Fruit fly (Drosophila melanogaster) whole organism, embryonic: ENCODE results near the gene mwh.

Source experiments
- CG10267 ChIP-seq: fragments of 200-800 bp; sonication (Bioruptor generic); optimal IDR thresholded peaks from 2 replicates; lab custom pipeline; 2018; ENCODE audit warnings: missing biosample characterization, mild to moderate bottlenecking, missing genetic modification characterization, moderate library complexity
- CG10565 ChIP-seq: fragments of 200-800 bp; sonication (Bioruptor generic); optimal IDR thresholded peaks from 3 replicates; lab custom pipeline; 2016; ENCODE audit warnings: missing biosample characterization, mild to moderate bottlenecking, missing genetic modification characterization
- CG10654 ChIP-seq: fragments of 200-800 bp; sonication (Bioruptor generic); optimal IDR thresholded peaks from 2 replicates; lab custom pipeline; 2016; ENCODE audit warnings: missing biosample characterization, missing genetic modification characterization
- CG11504 ChIP-seq: fragments of 200-800 bp; sonication (Bioruptor generic); optimal IDR thresholded peaks from 3 replicates; lab custom pipeline; 2019; ENCODE audit warnings: missing biosample characterization, mild to moderate bottlenecking, missing genetic modification characterization, moderate library complexity
- CG12299 ChIP-seq: fragments of 200-800 bp; sonication (Bioruptor generic); optimal IDR thresholded peaks from 2 replicates; lab custom pipeline; 2018; ENCODE audit warnings: missing biosample characterization, mild to moderate bottlenecking, missing genetic modification characterization
- CG12942 ChIP-seq: fragments of 200-800 bp; sonication (Bioruptor generic); optimal IDR thresholded peaks from 3 replicates; lab custom pipeline; 2016; ENCODE audit warnings: missing biosample characterization, missing genetic modification characterization
- CG13624 ChIP-seq: fragments of 200-800 bp; sonication (Bioruptor generic); optimal IDR thresholded peaks from 2 replicates; lab custom pipeline; 2016; ENCODE audit warnings: missing biosample characterization, missing genetic modification characterization
- CG15011 ChIP-seq: fragments of 200-800 bp; sonication (Bioruptor generic); optimal IDR thresholded peaks from 3 replicates; lab custom pipeline; 2018; ENCODE audit warnings: missing biosample characterization, mild to moderate bottlenecking, missing genetic modification characterization
- CG15269 ChIP-seq: fragments of 200-800 bp; sonication (Bioruptor generic); optimal IDR thresholded peaks from 2 replicates; lab custom pipeline; 2018; ENCODE audit warnings: missing biosample characterization, mild to moderate bottlenecking, missing genetic modification characterization, moderate library complexity
- CG1647 ChIP-seq: fragments of 200-800 bp; sonication (Bioruptor generic); optimal IDR thresholded peaks from 3 replicates; lab custom pipeline; 2016; ENCODE audit warnings: missing biosample characterization, missing genetic modification characterization
- CG17359 ChIP-seq: fragments of 200-800 bp; sonication (Bioruptor generic); optimal IDR thresholded peaks from 3 replicates; lab custom pipeline; 2018; ENCODE audit warnings: missing biosample characterization, mild to moderate bottlenecking, missing genetic modification characterization, moderate library complexity
- CG2120 ChIP-seq: fragments of 200-800 bp; sonication (Bioruptor generic); optimal IDR thresholded peaks from 3 replicates; lab custom pipeline; 2016; ENCODE audit warnings: missing biosample characterization, missing genetic modification characterization
- CG3281 ChIP-seq: fragments of 200-800 bp; sonication (Bioruptor generic); optimal IDR thresholded peaks from 3 replicates; lab custom pipeline; 2017; ENCODE audit warnings: missing biosample characterization, mild to moderate bottlenecking, missing genetic modification characterization
- CG4617 ChIP-seq: fragments of 200-800 bp; sonication (Bioruptor generic); optimal IDR thresholded peaks from 3 replicates; lab custom pipeline; 2016; ENCODE audit warnings: missing biosample characterization, missing genetic modification characterization, borderline replicate concordance
- CG4820 ChIP-seq: fragments of 200-800 bp; sonication (Bioruptor generic); optimal IDR thresholded peaks from 3 replicates; lab custom pipeline; 2016; ENCODE audit warnings: missing biosample characterization, missing genetic modification characterization
- CG6654 ChIP-seq: fragments of 200-800 bp; sonication (Bioruptor generic); optimal IDR thresholded peaks from 2 replicates; lab custom pipeline; 2017; ENCODE audit warnings: missing biosample characterization, mild to moderate bottlenecking, missing genetic modification characterization
- CG8281 ChIP-seq: fragments of 200-800 bp; sonication (Bioruptor generic); optimal IDR thresholded peaks from 2 replicates; lab custom pipeline; 2018; ENCODE audit warnings: missing biosample characterization, mild to moderate bottlenecking, missing genetic modification characterization, moderate library complexity
- CG9932 ChIP-seq: fragments of 200-800 bp; sonication (Bioruptor generic); IDR thresholded peaks from 2 replicates; pipeline ENCODE4 v1.3.6; 2022; ENCODE audit warnings: missing biosample characterization, missing genetic modification characterization
- D19B ChIP-seq: fragments of 200-800 bp; sonication (Bioruptor generic); optimal IDR thresholded peaks from 2 replicates; lab custom pipeline; 2017; ENCODE audit warnings: missing biosample characterization, mild to moderate bottlenecking, missing genetic modification characterization
- Dref ChIP-seq: fragments of 200-800 bp; sonication (Bioruptor generic); IDR thresholded peaks from 2 replicates; pipeline ENCODE4 v1.3.6; 2022; ENCODE audit warnings: missing biosample characterization, missing genetic modification characterization
- Hmr ChIP-seq: fragments of 200-800 bp; sonication (Bioruptor generic); optimal IDR thresholded peaks from 3 replicates; lab custom pipeline; 2017; ENCODE audit warnings: mild to moderate bottlenecking, missing biosample characterization, missing genetic modification reagents, missing genetic modification characterization
- Hr3 ChIP-seq: fragments of 200-800 bp; sonication (Bioruptor generic); optimal IDR thresholded peaks from 3 replicates; lab custom pipeline; 2016; ENCODE audit warnings: missing biosample characterization, missing genetic modification characterization
- Pdp1 ChIP-seq, 2 experiments: fragments of 200-800 bp; sonication (Bioruptor generic); optimal IDR thresholded peaks; 3 replicates each; lab custom pipeline; 2016; ENCODE audit warnings: missing biosample characterization in 2 of 2, missing genetic modification characterization in 2 of 2, mild to moderate bottlenecking in 1 of 2, moderate library complexity in 1 of 2
- Sry-β ChIP-seq: fragments of 200-800 bp; sonication (Bioruptor generic); optimal IDR thresholded peaks from 2 replicates; lab custom pipeline; 2018; ENCODE audit warnings: missing biosample characterization, mild to moderate bottlenecking, missing genetic modification characterization, moderate library complexity
- Vsx1 ChIP-seq: fragments of 200-800 bp; sonication (Bioruptor generic); optimal IDR thresholded peaks from 2 replicates; lab custom pipeline; 2017; ENCODE audit warnings: missing biosample characterization, mild to moderate bottlenecking, missing genetic modification characterization, missing genetic modification reagents
- al ChIP-seq: fragments of 200-800 bp; sonication (Bioruptor generic); IDR thresholded peaks from 2 replicates; pipeline ENCODE4 v1.3.6; 2022; ENCODE audit warnings: missing biosample characterization, missing genetic modification characterization
- aop ChIP-seq: fragments of 200-800 bp; sonication (Bioruptor generic); IDR thresholded peaks from 2 replicates; pipeline ENCODE4 v1.3.6; 2022; ENCODE audit warnings: missing biosample characterization, missing genetic modification characterization
- az2 ChIP-seq: fragments of 200-800 bp; sonication (Bioruptor generic); optimal IDR thresholded peaks from 3 replicates; lab custom pipeline; 2016; ENCODE audit warnings: missing biosample characterization, missing genetic modification characterization
- chinmo ChIP-seq: fragments of 200-800 bp; sonication (Bioruptor generic); IDR thresholded peaks from 4 replicates; pipeline ENCODE4 v1.3.6; 2022; ENCODE audit warnings: missing biosample characterization, missing genetic modification characterization; ENCODE audit not compliant: partially characterized antibody
- dpn ChIP-seq, 2 experiments: fragments of 200-800 bp; sonication (Bioruptor generic); optimal IDR thresholded peaks; 3 replicates each; lab custom pipeline; 2016; ENCODE audit warnings: missing biosample characterization in 2 of 2, missing genetic modification characterization in 2 of 2
- dysf ChIP-seq: fragments of 200-800 bp; sonication (Bioruptor generic); IDR thresholded peaks from 3 replicates; pipeline ENCODE4 v1.3.6; 2022; ENCODE audit warnings: missing biosample characterization, missing genetic modification characterization
- esg ChIP-seq: fragments of 200-800 bp; sonication (Bioruptor generic); conservative IDR thresholded peaks from 2 replicates; pipeline ENCODE4 v1.3.6; 2022; ENCODE audit warnings: missing biosample characterization, missing genetic modification characterization
- gce ChIP-seq: fragments of 200-800 bp; sonication (Bioruptor generic); IDR thresholded peaks from 3 replicates; pipeline ENCODE4 v1.3.6; 2022; ENCODE audit warnings: missing biosample characterization, missing genetic modification characterization
- grau ChIP-seq: fragments of 200-800 bp; optimal IDR thresholded peaks from 3 replicates; lab custom pipeline; 2019; ENCODE audit warnings: missing biosample characterization, mild to moderate bottlenecking, missing genetic modification characterization, moderate library complexity
- gro ChIP-seq: fragments of 200-800 bp; sonication (Bioruptor generic); optimal IDR thresholded peaks from 2 replicates; lab custom pipeline; 2016; ENCODE audit warnings: missing biosample characterization, missing genetic modification characterization
- gsb-n ChIP-seq: fragments of 200-800 bp; sonication (Bioruptor generic); optimal IDR thresholded peaks from 3 replicates; lab custom pipeline; 2018; ENCODE audit warnings: missing biosample characterization, mild to moderate bottlenecking, missing genetic modification characterization
- hkb ChIP-seq, 2 experiments: fragments of 200-800 bp in 1 of 2; fragments of >200 bp in 1 of 2; sonication (Bioruptor generic) in 1 of 2; IDR thresholded peaks in 1 of 2; optimal IDR thresholded peaks in 1 of 2; 2 replicates each; pipeline versions ENCODE4 v1.3.6 to Lab custom; 2017 to 2022; ENCODE audit warnings: missing biosample characterization in 1 of 2, missing genetic modification characterization in 1 of 2
- lilli ChIP-seq: fragments of 200-800 bp; sonication (Bioruptor generic); optimal IDR thresholded peaks from 3 replicates; lab custom pipeline; 2016; ENCODE audit warnings: missing biosample characterization, missing genetic modification characterization
- mld ChIP-seq: fragments of 200-800 bp; sonication (Bioruptor generic); IDR thresholded peaks from 3 replicates; pipeline ENCODE4 v1.3.6; 2022; ENCODE audit warnings: missing biosample characterization, missing genetic modification characterization; ENCODE audit not compliant: partially characterized antibody
- pan ChIP-seq, 4 experiments: fragments of >200 bp in 3 of 4; fragments of 200-800 bp in 1 of 4; sonication (Bioruptor generic) in 1 of 4; optimal IDR thresholded peaks in 3 of 4; IDR thresholded peaks in 1 of 4; 2 replicates each; pipeline versions ENCODE4 v1.3.6 to Lab custom; 2017 to 2022; ENCODE audit warnings: missing biosample characterization in 2 of 4, missing genetic modification characterization in 2 of 4, mixed read lengths in 1 of 4
- pros ChIP-seq: fragments of 200-800 bp; sonication (Bioruptor generic); optimal IDR thresholded peaks from 3 replicates; lab custom pipeline; 2019; ENCODE audit warnings: missing biosample characterization, mild to moderate bottlenecking, missing genetic modification characterization, moderate library complexity
- sisA ChIP-seq: fragments of 200-800 bp; sonication (Bioruptor generic); IDR thresholded peaks from 2 replicates; pipeline ENCODE4 v1.3.6; 2022; ENCODE audit warnings: missing biosample characterization, missing genetic modification characterization
- slbo ChIP-seq: fragments of 200-800 bp; sonication (Bioruptor generic); IDR thresholded peaks from 2 replicates; pipeline ENCODE4 v1.3.6; 2022; ENCODE audit warnings: missing biosample characterization, missing genetic modification characterization
- sob ChIP-seq: fragments of 200-800 bp; sonication (Bioruptor generic); IDR thresholded peaks from 2 replicates; pipeline ENCODE4 v1.3.6; 2022; ENCODE audit warnings: missing biosample characterization, missing genetic modification characterization
- ssp ChIP-seq: fragments of 200-800 bp; sonication (Bioruptor generic); IDR thresholded peaks from 2 replicates; pipeline ENCODE4 v1.3.6; 2022; ENCODE audit warnings: missing biosample characterization, missing genetic modification characterization
- trh ChIP-seq: fragments of 200-800 bp; sonication (Bioruptor generic); optimal IDR thresholded peaks from 2 replicates; lab custom pipeline; 2016; ENCODE audit warnings: missing biosample characterization, missing genetic modification characterization
- yki ChIP-seq: fragments of >200 bp; optimal IDR thresholded peaks from 3 replicates; lab custom pipeline; 2018
- zfh1 ChIP-seq: fragments of 200-800 bp; sonication (Bioruptor generic); IDR thresholded peaks from 3 replicates; pipeline ENCODE4 v1.3.6; 2022; ENCODE audit warnings: missing biosample characterization, missing genetic modification characterization

mwh gene

dm6 chr3L:1152540-1153348 lies 47.8 kb upstream of the mwh start (continued):
- TF ChIP-seq CG1647 (GFP tag; lab: Kevin White, UChicago), result no peak
- TF ChIP-seq esg (GFP tag; lab: Robert Waterston, UW), result 0 out of 2 replicates have a peak, but pooled peaks have one; percentile 12
- TF ChIP-seq D19B (GFP tag; lab: Kevin White, UChicago), result peak; percentile 88
- TF ChIP-seq ssp (GFP tag; lab: Robert Waterston, UW), result no peak
- TF ChIP-seq CG10565 (GFP tag; lab: Kevin White, UChicago), result no peak
- peak; percentile 28 for TF ChIP-seq Hmr (GFP tag; lab: Kevin White, UChicago)
- peak; percentile 25 for TF ChIP-seq Vsx1 (GFP tag; lab: Kevin White, UChicago)
- no peak for TF ChIP-seq trh
- TF ChIP-seq slbo, result peak; percentile 69
- no peak for TF ChIP-seq Sry-β
- no peak for TF ChIP-seq CG4617 (GFP tag; lab: Kevin White, UChicago)
- TF ChIP-seq pan (optimal IDR thresholded peaks at IDR 0.05; lab: Kevin White, UChicago), result no peak
- TF ChIP-seq pan (GFP tag; optimal IDR thresholded peaks at IDR 0.05 in 1 of 2, IDR thresholded peaks at IDR 0.05 in 1 of 2), result peak in 1 of 2 experiments; percentile 22
- no peak for TF ChIP-seq CG15011 (GFP tag; lab: Kevin White, UChicago)
- no peak for TF ChIP-seq CG6654
- peak; percentile 12; the same call in 1 of the 2 replicates for TF ChIP-seq sisA (GFP tag; lab: Robert Waterston, UW)
- no peak for TF ChIP-seq gro (GFP tag; lab: Kevin White, UChicago)
- TF ChIP-seq dysf (GFP tag; lab: Robert Waterston, UW), result peak; percentile 52; the same call in 1 of the 3 replicates
- TF ChIP-seq CG15269 (tag; lab: Kevin White, UChicago), result peak; percentile 0
- no peak for TF ChIP-seq CG3281
- TF ChIP-seq al (GFP tag; lab: Robert Waterston, UW), result no peak
- TF ChIP-seq CG11504 (tag; lab: Kevin White, UChicago), result peak; percentile 12
- no peak for TF ChIP-seq hkb (optimal IDR thresholded peaks at IDR 0.05; lab: Kevin White, UChicago)
- TF ChIP-seq hkb (GFP tag; IDR thresholded peaks at IDR 0.05; lab: Robert Waterston, UW), result 0 out of 2 replicates have a peak, but pooled peaks have one; percentile 36
- peak; percentile 11 for TF ChIP-seq Hr3 (GFP tag; lab: Kevin White, UChicago)
- TF ChIP-seq lilli, result peak; percentile 35
- TF ChIP-seq CG12942 (GFP tag; lab: Kevin White, UChicago), result no peak
- TF ChIP-seq dpn (GFP tag; optimal IDR thresholded peaks at IDR 0.05; lab: Kevin White, UChicago), result peak; percentile 4 to 18
- no peak for TF ChIP-seq aop (GFP tag; lab: Robert Waterston, UW)
- TF ChIP-seq grau, result no peak
- peak; percentile 85 for TF ChIP-seq CG8281 (tag; lab: Kevin White, UChicago)
- TF ChIP-seq gsb-n, result no peak
- TF ChIP-seq CG13624 (GFP tag; lab: Kevin White, UChicago), result peak; percentile 20
- peak; percentile 35; the same call in 1 of the 2 replicates for TF ChIP-seq CG9932 (GFP tag; lab: Robert Waterston, UW)
- TF ChIP-seq az2 (GFP tag; lab: Kevin White, UChicago), result no peak
- TF ChIP-seq CG10267 (tag; lab: Kevin White, UChicago), result no peak
- no peak for TF ChIP-seq yki (lab: Kevin White, UChicago)
- peak; percentile 0 for TF ChIP-seq CG17359 (tag; lab: Kevin White, UChicago)
- TF ChIP-seq CG12299 (tag; lab: Kevin White, UChicago), result no peak
- TF ChIP-seq gce, result no peak
- TF ChIP-seq chinmo, result 0 out of 4 replicates have a peak, but pooled peaks have one; percentile 70
- TF ChIP-seq Dref (GFP tag; lab: Robert Waterston, UW), result no peak
- peak; percentile 48 for TF ChIP-seq CG2120 (GFP tag; lab: Kevin White, UChicago)
- no peak for TF ChIP-seq mld (GFP tag; lab: Robert Waterston, UW)
- TF ChIP-seq pros, result no peak
- TF ChIP-seq CG4820, result no peak
- no peak for TF ChIP-seq CG10654 (GFP tag; lab: Kevin White, UChicago)
- TF ChIP-seq Pdp1 (GFP tag; optimal IDR thresholded peaks at IDR 0.05; lab: Kevin White, UChicago), result peak in 1 of 2 experiments; percentile 1
- TF ChIP-seq zfh1, result peak; percentile 35; the same call in 1 of the 3 replicates
- peak; percentile 34; the same call in 1 of the 2 replicates for TF ChIP-seq sob (GFP tag; lab: Robert Waterston, UW)
